Worm (Caenorhabditis elegans) whole organism, mixed stage, embryonic: ENCODE data around the gene epn-1.

Source experiments
- bed-3 ChIP-seq: fragments of 200-800 bp; sonication (Bioruptor generic); optimal IDR thresholded peaks from 3 replicates; lab custom pipeline; 2018; ENCODE audit warnings: mild to moderate bottlenecking, missing genetic modification characterization, moderate library complexity, missing compliant biosample characterization
- elt-3 ChIP-seq: fragments of 150-350 bp; optimal IDR thresholded peaks from 2 replicates; lab custom pipeline; 2014; ENCODE audit warnings: missing biosample characterization, missing genetic modification characterization
- mab-5 ChIP-seq: fragments of 150-350 bp; optimal IDR thresholded peaks from 2 replicates; lab custom pipeline; 2014; ENCODE audit warnings: missing biosample characterization, missing genetic modification characterization
- mep-1 ChIP-seq: fragments of 150-350 bp; optimal IDR thresholded peaks from 2 replicates; lab custom pipeline; 2017; ENCODE audit warnings: missing biosample characterization, missing genetic modification reagents, missing genetic modification characterization, inconsistent platforms
- pha-4 ChIP-seq: fragments of 150-350 bp; optimal IDR thresholded peaks from 2 replicates; lab custom pipeline; 2018; ENCODE audit warnings: missing biosample characterization, missing genetic modification reagents, missing genetic modification characterization
- snpc-4 ChIP-seq: fragments of 150-350 bp; optimal IDR thresholded peaks from 2 replicates; lab custom pipeline; 2014; ENCODE audit warnings: missing biosample characterization, missing genetic modification characterization

DNA sequence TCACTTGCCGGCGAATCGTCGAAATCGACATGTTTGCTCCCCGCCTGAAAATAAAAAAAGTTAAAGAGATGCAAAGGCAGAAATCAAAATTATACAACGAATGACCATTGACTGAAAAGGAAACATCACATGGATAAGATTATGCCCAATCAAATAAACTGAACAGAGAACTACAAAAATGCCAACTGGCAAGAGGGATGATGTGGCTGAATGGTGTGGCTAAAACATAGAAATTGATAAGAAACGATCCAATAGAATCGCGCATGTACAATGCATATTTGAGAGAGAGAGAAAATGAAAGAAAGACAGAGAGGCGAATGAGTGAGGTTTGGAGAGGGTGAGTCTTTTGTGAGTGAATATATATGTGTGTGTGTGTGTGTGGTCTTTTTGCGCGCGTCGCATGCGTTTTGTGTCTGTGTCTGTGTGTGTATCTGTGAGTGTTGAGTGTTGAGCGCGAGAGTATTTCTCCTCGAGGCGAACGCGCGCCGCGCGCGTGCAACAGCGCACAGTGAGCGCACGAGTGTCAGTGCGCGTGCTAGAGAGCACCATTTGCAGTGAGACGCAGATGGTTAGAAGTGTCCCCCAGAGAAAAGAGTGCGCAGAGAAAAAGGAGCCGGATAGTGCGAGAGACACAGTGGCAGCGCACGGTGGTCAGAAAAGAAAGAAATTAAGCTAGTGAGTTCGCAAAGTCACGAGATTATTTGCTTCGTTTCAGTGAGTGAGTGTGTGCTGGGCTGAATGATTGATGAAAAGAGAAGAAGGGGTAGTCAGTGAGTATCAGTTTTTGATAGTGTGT lies at the start of gene epn-1:
- TF ChIP-seq bed-3 (GFP tag; lab: Kevin White, UChicago) (peak; percentile 20), mep-1 (tag; lab: Kevin White, UChicago) (peak; percentile 95), mab-5 (tag; lab: Kevin White, UChicago) (peak; percentile 60), elt-3 (tag; lab: Kevin White, UChicago) (peak; percentile 22), snpc-4 (tag; lab: Kevin White, UChicago) (no peak), pha-4 (tag; lab: Kevin White, UChicago) (peak; percentile 88)
